Worm (Caenorhabditis elegans): ENCODE data around the gene pyc-1.
A peak's percentile ranks its signal among the peaks of the same experiment; 100 is the strongest.

ce11 chrV:11836073-11836472, 13.7 kb upstream of the pyc-1 start, which contains the start of gene R13H4.2:
- TF ChIP-seq ama-1 (optimal IDR thresholded peaks at IDR 0.05): no peak
- TF ChIP-seq egl-27 (tag; optimal IDR thresholded peaks at IDR 0.05): no peak
- no peak for TF ChIP-seq nhr-237 (tag; optimal IDR thresholded peaks at IDR 0.05)
- no peak for TF ChIP-seq nhr-28 (tag; optimal IDR thresholded peaks at IDR 0.05)
- no peak for TF ChIP-seq pqm-1 (tag; optimal IDR thresholded peaks at IDR 0.05)
- TF ChIP-seq unc-62 (GFP tag; optimal IDR thresholded peaks at IDR 0.05): no peak
- no peak for TF ChIP-seq nhr-76 (tag; optimal IDR thresholded peaks at IDR 0.05)
- TF ChIP-seq elt-2 (tag; optimal IDR thresholded peaks at IDR 0.05): no peak
- TF ChIP-seq nhr-12 (tag; optimal IDR thresholded peaks at IDR 0.05): no peak
- no peak for TF ChIP-seq swsn-7 (tag; optimal IDR thresholded peaks at IDR 0.05)
- peak; percentile 24 for TF ChIP-seq unc-130 (tag; optimal IDR thresholded peaks at IDR 0.05)
- TF ChIP-seq fos-1 (tag; optimal IDR thresholded peaks at IDR 0.05): no peak
